Worm (Caenorhabditis elegans) whole organism, L2 larva: Measurements from ENCODE around the gene R12H7.4.

ENCODE experiments used
- C34F6.9 ChIP-seq: fragments of 150-350 bp; optimal IDR thresholded peaks from 2 replicates; lab custom pipeline; 2014; ENCODE audit warnings: missing biosample characterization, missing genetic modification characterization
- Y55F3AM.14 ChIP-seq: fragments of 200-800 bp; sonication (Bioruptor generic); optimal IDR thresholded peaks from 2 replicates; lab custom pipeline; 2018; ENCODE audit warnings: mild to moderate bottlenecking, missing genetic modification characterization, missing compliant biosample characterization
- ZK546.5 ChIP-seq: sonication (generic microtip); optimal IDR thresholded peaks from 2 replicates; lab custom pipeline; 2017; ENCODE audit warnings: missing biosample characterization, missing genetic modification characterization
- ama-1 ChIP-seq: fragments of 150-350 bp; optimal IDR thresholded peaks from 2 replicates; lab custom pipeline; 2018; ENCODE audit warnings: inconsistent platforms
- blmp-1 ChIP-seq: sonication (generic microtip); optimal IDR thresholded peaks from 2 replicates; lab custom pipeline; 2017; ENCODE audit warnings: missing genetic modification characterization, mild to moderate bottlenecking, missing compliant biosample characterization, antibody characterized with exemption, moderate library complexity; ENCODE audit not compliant: insufficient read depth
- ceh-16 ChIP-seq: fragments of 150-350 bp; optimal IDR thresholded peaks from 2 replicates; lab custom pipeline; 2014; ENCODE audit warnings: missing biosample characterization, missing genetic modification characterization
- crh-2 ChIP-seq: sonication (generic microtip); optimal IDR thresholded peaks from 2 replicates; lab custom pipeline; 2017; ENCODE audit warnings: missing biosample characterization, missing genetic modification characterization
- dmd-4 ChIP-seq: sonication (generic microtip); optimal IDR thresholded peaks from 2 replicates; lab custom pipeline; 2017; ENCODE audit warnings: missing biosample characterization, missing genetic modification characterization
- egl-27 ChIP-seq: sonication (generic microtip); optimal IDR thresholded peaks from 3 replicates; lab custom pipeline; 2017; ENCODE audit warnings: missing biosample characterization, missing genetic modification reagents, missing genetic modification characterization
- elt-3 ChIP-seq: sonication (generic microtip); optimal IDR thresholded peaks from 2 replicates; lab custom pipeline; 2017; ENCODE audit warnings: missing biosample characterization, missing genetic modification characterization
- gmeb-1 ChIP-seq: fragments of 150-350 bp; optimal IDR thresholded peaks from 2 replicates; lab custom pipeline; 2014; ENCODE audit warnings: missing biosample characterization, missing genetic modification characterization
- lin-11 ChIP-seq: fragments of 150-350 bp; sonication (generic microtip); optimal IDR thresholded peaks from 2 replicates; lab custom pipeline; 2014; ENCODE audit warnings: missing biosample characterization, missing genetic modification characterization, inconsistent platforms, mixed read lengths
- lin-13 ChIP-seq: fragments of 150-350 bp; optimal IDR thresholded peaks from 2 replicates; lab custom pipeline; 2014; ENCODE audit warnings: missing biosample characterization, missing genetic modification reagents, missing genetic modification characterization
- nhr-12 ChIP-seq: fragments of 150-350 bp; optimal IDR thresholded peaks from 2 replicates; lab custom pipeline; 2014; ENCODE audit warnings: missing biosample characterization, missing genetic modification characterization
- nhr-129 ChIP-seq: fragments of 150-350 bp; optimal IDR thresholded peaks from 2 replicates; lab custom pipeline; 2014; ENCODE audit warnings: missing biosample characterization, missing genetic modification characterization
- nhr-21 ChIP-seq: fragments of 150-350 bp; optimal IDR thresholded peaks from 2 replicates; lab custom pipeline; 2014; ENCODE audit warnings: missing biosample characterization, missing genetic modification characterization
- nhr-23 ChIP-seq: fragments of 150-350 bp; optimal IDR thresholded peaks from 2 replicates; lab custom pipeline; 2014; ENCODE audit warnings: missing biosample characterization, missing genetic modification reagents, missing genetic modification characterization
- nhr-237 ChIP-seq: fragments of 150-350 bp; optimal IDR thresholded peaks from 2 replicates; lab custom pipeline; 2014; ENCODE audit warnings: missing biosample characterization, missing genetic modification characterization
- nhr-25 ChIP-seq: fragments of 150-350 bp; sonication (generic microtip); optimal IDR thresholded peaks from 3 replicates; lab custom pipeline; 2014; ENCODE audit warnings: missing biosample characterization, missing genetic modification characterization
- nhr-6 ChIP-seq: fragments of 150-350 bp; optimal IDR thresholded peaks from 2 replicates; lab custom pipeline; 2014; ENCODE audit warnings: missing biosample characterization, missing genetic modification characterization
- nhr-77 ChIP-seq: fragments of 150-350 bp; optimal IDR thresholded peaks from 2 replicates; lab custom pipeline; 2014; ENCODE audit warnings: missing biosample characterization, missing genetic modification characterization
- sem-4 ChIP-seq: fragments of 150-350 bp; optimal IDR thresholded peaks from 2 replicates; lab custom pipeline; 2014; ENCODE audit warnings: missing biosample characterization, missing genetic modification reagents, missing genetic modification characterization
- skn-1 ChIP-seq: sonication (generic microtip); optimal IDR thresholded peaks from 2 replicates; lab custom pipeline; 2017; ENCODE audit warnings: missing biosample characterization, missing genetic modification characterization
- sma-3 ChIP-seq: sonication (generic microtip); optimal IDR thresholded peaks from 2 replicates; lab custom pipeline; 2016; ENCODE audit warnings: missing genetic modification reagents, missing genetic modification characterization, missing compliant biosample characterization
- sma-9 ChIP-seq, 2 experiments: fragments of 150-350 bp in 1 of 2; sonication (generic microtip) in 1 of 2; optimal IDR thresholded peaks; 2 replicates each; lab custom pipeline; 2014 to 2016; ENCODE audit warnings: missing genetic modification characterization in 2 of 2, mild to moderate bottlenecking in 1 of 2, missing biosample characterization in 1 of 2, missing compliant biosample characterization in 1 of 2, missing genetic modification reagents in 1 of 2, moderate library complexity in 1 of 2
- snpc-4 ChIP-seq: fragments of 150-350 bp; optimal IDR thresholded peaks from 2 replicates; lab custom pipeline; 2014; ENCODE audit warnings: missing biosample characterization, missing genetic modification characterization
- unc-39 ChIP-seq: fragments of 150-350 bp; optimal IDR thresholded peaks from 2 replicates; lab custom pipeline; 2014; ENCODE audit warnings: missing biosample characterization, missing genetic modification characterization
- unc-62 ChIP-seq: fragments of 150-350 bp; optimal IDR thresholded peaks from 2 replicates; lab custom pipeline; 2014; ENCODE audit warnings: missing biosample characterization, missing genetic modification reagents, missing genetic modification characterization
- ztf-1 ChIP-seq: fragments of 200-800 bp; sonication (Bioruptor generic); conservative IDR thresholded peaks from 2 replicates; pipeline ENCODE4 v1.3.6; 2022; ENCODE audit warnings: missing genetic modification characterization, missing compliant biosample characterization
- ztf-11 ChIP-seq: sonication (generic microtip); optimal IDR thresholded peaks from 2 replicates; lab custom pipeline; 2017; ENCODE audit warnings: missing biosample characterization, missing genetic modification characterization
- ztf-4 ChIP-seq: fragments of 150-350 bp; optimal IDR thresholded peaks from 2 replicates; lab custom pipeline; 2014; ENCODE audit warnings: missing biosample characterization, missing genetic modification characterization

Gene R12H7.4

ce11 chrX:13178347-13178746, 38.6 kb upstream of the R12H7.4 start, which contains the start of gene nlp-3:
nlp-3 (minus strand) TSS chrX:13178447.
- TF ChIP-seq crh-2 (tag; lab: Kevin White, UChicago): no peak
- TF ChIP-seq nhr-237 (tag; lab: Kevin White, UChicago): no peak
- TF ChIP-seq ztf-11 (tag; lab: Kevin White, UChicago): no peak
- TF ChIP-seq ztf-4 (tag; lab: Kevin White, UChicago): no peak
- no peak for TF ChIP-seq ceh-16 (tag; lab: Kevin White, UChicago)
- no peak for TF ChIP-seq ama-1
- no peak for TF ChIP-seq unc-62 (GFP tag; lab: Kevin White, UChicago)
- TF ChIP-seq ztf-1 (GFP tag; lab: Robert Waterston, UW): no peak
- TF ChIP-seq elt-3 (tag; lab: Kevin White, UChicago): no peak
- TF ChIP-seq sma-9 (GFP tag; optimal IDR thresholded peaks at IDR 0.05; lab: Kevin White, UChicago): no peak
- no peak for TF ChIP-seq sma-9 (tag; optimal IDR thresholded peaks at IDR 0.05; lab: Kevin White, UChicago)
- no peak for TF ChIP-seq nhr-21 (tag; lab: Kevin White, UChicago)
- no peak for TF ChIP-seq ZK546.5 (tag; lab: Kevin White, UChicago)
- no peak for TF ChIP-seq lin-11
- no peak for TF ChIP-seq lin-13 (GFP tag; lab: Kevin White, UChicago)
- TF ChIP-seq unc-39 (tag; lab: Kevin White, UChicago): no peak

ce11 chrX:13182012-13182411, 34.9 kb upstream of the R12H7.4 start:
- TF ChIP-seq egl-27 (tag; lab: Kevin White, UChicago): no peak
- no peak for TF ChIP-seq skn-1 (tag; lab: Kevin White, UChicago)
- TF ChIP-seq nhr-237 (tag; lab: Kevin White, UChicago): no peak
- no peak for TF ChIP-seq gmeb-1
- no peak for TF ChIP-seq ztf-11 (tag; lab: Kevin White, UChicago)
- no peak for TF ChIP-seq unc-39 (tag; lab: Kevin White, UChicago)
- TF ChIP-seq nhr-12 (tag; lab: Kevin White, UChicago): no peak

ce11 chrX:13189861-13190260, 27.0 kb upstream of the R12H7.4 start, which contains the start of gene cwp-5:
cwp-5 (minus strand) TSS chrX:13189961.
- TF ChIP-seq nhr-23 (tag; lab: Kevin White, UChicago) (no peak), nhr-6 (tag; lab: Kevin White, UChicago) (no peak), lin-11 (no peak), nhr-25 (tag; lab: Kevin White, UChicago) (no peak), snpc-4 (tag; lab: Kevin White, UChicago) (no peak), nhr-12 (tag; lab: Kevin White, UChicago) (no peak), skn-1 (tag; lab: Kevin White, UChicago) (no peak), nhr-129 (tag; lab: Kevin White, UChicago) (no peak)

DNA sequence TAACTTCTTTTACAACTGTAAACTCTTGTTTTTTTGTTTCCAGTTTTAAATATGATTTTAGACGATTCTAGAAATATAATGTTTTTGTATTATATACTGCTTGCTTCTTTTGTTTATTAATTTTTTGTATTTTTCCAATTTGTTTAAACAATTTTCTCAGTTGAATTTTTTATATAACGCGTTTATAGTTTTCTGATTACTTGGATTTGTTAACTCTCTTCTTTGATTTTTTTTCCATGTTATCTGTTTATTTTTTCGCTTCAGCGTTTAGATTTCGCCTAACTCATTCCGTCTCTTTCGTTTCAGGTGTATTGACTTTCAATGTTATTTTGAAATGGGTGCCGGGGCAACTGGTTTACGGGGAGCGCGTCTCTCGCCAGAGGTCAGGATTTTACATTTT, 26.0 kb upstream of the R12H7.4 start, which contains the start of gene gpa-6:
Gene gpa-6, plus strand, starts transcription at position 301 of the 400 bp plus-strand sequence.
- TF ChIP-seq unc-39 (tag; lab: Kevin White, UChicago): no peak
- TF ChIP-seq C34F6.9 (tag; lab: Kevin White, UChicago): no peak
- no peak for TF ChIP-seq sma-3
- no peak for TF ChIP-seq nhr-21 (tag; lab: Kevin White, UChicago)
- no peak for TF ChIP-seq gmeb-1
- TF ChIP-seq sem-4 (tag; lab: Kevin White, UChicago): no peak

- no peak for TF ChIP-seq ceh-16 (tag; lab: Kevin White, UChicago)
- TF ChIP-seq elt-3 (tag; lab: Kevin White, UChicago): no peak
- no peak for TF ChIP-seq ZK546.5 (tag; lab: Kevin White, UChicago)
- TF ChIP-seq nhr-21 (tag; lab: Kevin White, UChicago): no peak
- no peak for TF ChIP-seq ztf-11 (tag; lab: Kevin White, UChicago)
- no peak for TF ChIP-seq sma-9 (GFP tag; optimal IDR thresholded peaks at IDR 0.05; lab: Kevin White, UChicago)
- TF ChIP-seq sma-9 (tag; optimal IDR thresholded peaks at IDR 0.05; lab: Kevin White, UChicago): no peak
- no peak for TF ChIP-seq blmp-1 (tag; lab: Kevin White, UChicago)
- no peak for TF ChIP-seq unc-39 (tag; lab: Kevin White, UChicago)
- no peak for TF ChIP-seq Y55F3AM.14 (GFP tag; lab: Kevin White, UChicago)
- TF ChIP-seq dmd-4 (tag; lab: Kevin White, UChicago): no peak
- TF ChIP-seq nhr-77 (tag; lab: Kevin White, UChicago): no peak
Observed at ce11 chrX:13198134-13198533, 18.8 kb upstream of the R12H7.4 start.
